Fruit fly (Drosophila melanogaster): ENCODE measurements around the gene kdn.
A peak's percentile ranks its signal among the peaks of the same experiment; 100 is the strongest.

kdn gene

dm6 chrX:6338738-6339614 lies 11.5 kb upstream of the kdn start (continued):
- TF ChIP-seq esn (GFP tag; optimal IDR thresholded peaks at IDR 0.05) (peak; percentile 76), CG6808 (GFP tag; optimal IDR thresholded peaks at IDR 0.05) (peak; percentile 70), CG6792 (GFP tag; optimal IDR thresholded peaks at IDR 0.05) (peak; percentile 48), salr (GFP tag; optimal IDR thresholded peaks at IDR 0.05) (peak; percentile 20 to 46), CG16779 (tag; optimal IDR thresholded peaks at IDR 0.05) (peak; percentile 34), CG10669 (GFP tag; optimal IDR thresholded peaks at IDR 0.05) (peak; percentile 63), CG15336 (GFP tag; IDR thresholded peaks at IDR 0.05) (peak; percentile 32; the same call in 1 of the 2 replicates), Ets21C (GFP tag; optimal IDR thresholded peaks at IDR 0.05) (peak; percentile 51), svp (GFP tag) (peak; percentile 96), fd85E (GFP tag; optimal IDR thresholded peaks at IDR 0.05) (no peak)

- TF ChIP-seq Smox (GFP tag; optimal IDR thresholded peaks at IDR 0.05) (no peak), CG8632 (GFP tag; optimal IDR thresholded peaks at IDR 0.05) (peak; percentile 14), CG11294 (GFP tag; IDR thresholded peaks at IDR 0.05) (peak; percentile 70; the same call in 1 of the 2 replicates), lz (GFP tag; optimal IDR thresholded peaks at IDR 0.05) (no peak), Eip75B (GFP tag; optimal IDR thresholded peaks at IDR 0.05) (peak; percentile 52), CG3919 (GFP tag; optimal IDR thresholded peaks at IDR 0.05) (peak; percentile 45), CG16779 (tag; optimal IDR thresholded peaks at IDR 0.05) (no peak), pdm3 (GFP tag; optimal IDR thresholded peaks at IDR 0.05) (peak; percentile 59), esn (GFP tag; optimal IDR thresholded peaks at IDR 0.05) (no peak), Met (GFP tag; optimal IDR thresholded peaks at IDR 0.05) (no peak), CG6276 (GFP tag; optimal IDR thresholded peaks at IDR 0.05) (peak; percentile 3), CG34406 (GFP tag; optimal IDR thresholded peaks at IDR 0.05) (peak; percentile 8), CG9139 (GFP tag; optimal IDR thresholded peaks at IDR 0.05) (peak; percentile 58), Eip78C (GFP tag) (peak; percentile 87), fd59A (GFP tag; optimal IDR thresholded peaks at IDR 0.05) (peak; percentile 75), salr (GFP tag; optimal IDR thresholded peaks at IDR 0.05) (peak in 1 of 2 experiments; percentile 76), CG8319 (GFP tag; optimal IDR thresholded peaks at IDR 0.05) (no peak), Hr4 (GFP tag; optimal IDR thresholded peaks at IDR 0.05) (peak; percentile 66), Blimp-1 (GFP tag; optimal IDR thresholded peaks at IDR 0.05) (peak; percentile 81), achi (GFP tag; optimal IDR thresholded peaks at IDR 0.05) (peak; percentile 39), CG6792 (GFP tag; optimal IDR thresholded peaks at IDR 0.05) (no peak), CG32006 (GFP tag; optimal IDR thresholded peaks at IDR 0.05) (peak; percentile 69), CG31627 (GFP tag; optimal IDR thresholded peaks at IDR 0.05) (no peak), cyc (GFP tag; optimal IDR thresholded peaks at IDR 0.05) (no peak), CG7368 (GFP tag; optimal IDR thresholded peaks at IDR 0.05) (peak; percentile 49), CG3032 (tag; optimal IDR thresholded peaks at IDR 0.05) (peak; percentile 85), CG4318 (GFP tag; optimal IDR thresholded peaks at IDR 0.05) (peak; percentile 42), Lpt (GFP tag; optimal IDR thresholded peaks at IDR 0.05) (peak; percentile 63), net (GFP tag; optimal IDR thresholded peaks at IDR 0.05) (peak; percentile 19), CG6163 (GFP tag; IDR thresholded peaks at IDR 0.05) (peak; percentile 86), fd85E (GFP tag; optimal IDR thresholded peaks at IDR 0.05) (no peak), acj6 (GFP tag; optimal IDR thresholded peaks at IDR 0.05) (peak; percentile 48), Hr38 (GFP tag; optimal IDR thresholded peaks at IDR 0.05) (no peak), CG6808 (GFP tag; optimal IDR thresholded peaks at IDR 0.05) (peak; percentile 31), fkh (GFP tag; optimal IDR thresholded peaks at IDR 0.05) (no peak), CG10669 (GFP tag; optimal IDR thresholded peaks at IDR 0.05) (peak; percentile 82), dsx (GFP tag; optimal IDR thresholded peaks at IDR 0.05; ENCODE audit: poor library complexity, severe bottlenecking) (peak; percentile 81), Sox102F (GFP tag; optimal IDR thresholded peaks at IDR 0.05) (no peak), topi (GFP tag; optimal IDR thresholded peaks at IDR 0.05) (peak; percentile 2), Eip93F (GFP tag; optimal IDR thresholded peaks at IDR 0.05) (no peak), Sox14 (GFP tag; optimal IDR thresholded peaks at IDR 0.05) (peak; percentile 27), CG10631 (GFP tag; optimal IDR thresholded peaks at IDR 0.05) (peak; percentile 50), eg (GFP tag; IDR thresholded peaks at IDR 0.05) (peak; percentile 83)
Observed at dm6 chrX:6339970-6340548, 10.4 kb upstream of the kdn start.

Data from whole organism, prepupa.